Fruit fly (Drosophila melanogaster): Measurements from ENCODE around the gene Grd.

Gene Grd

dm6 chr3L:17802107-17802506 lies 21.0 kb upstream of the Grd start, which contains the start of gene NUCB1:
NUCB1 (minus strand) TSS chr3L:17802279.
- no peak for TF ChIP-seq sage (GFP tag; optimal IDR thresholded peaks at IDR 0.05)
- peak; percentile 27 for TF ChIP-seq CG9705 (GFP tag; optimal IDR thresholded peaks at IDR 0.05)
- TF ChIP-seq GATAd (GFP tag; optimal IDR thresholded peaks at IDR 0.05): peak; percentile 26
- TF ChIP-seq sv (GFP tag; optimal IDR thresholded peaks at IDR 0.05): peak; percentile 26
- no peak for TF ChIP-seq CG32264 (GFP tag; optimal IDR thresholded peaks at IDR 0.05)
- peak; percentile 1 for TF ChIP-seq br (GFP tag; optimal IDR thresholded peaks at IDR 0.05)
- peak; percentile 93 for TF ChIP-seq woc (GFP tag; optimal IDR thresholded peaks at IDR 0.05)
- peak; percentile 70 for TF ChIP-seq Hr83 (GFP tag; optimal IDR thresholded peaks at IDR 0.05; ENCODE audit: poor library complexity, severe bottlenecking)
- TF ChIP-seq CrebA (GFP tag; optimal IDR thresholded peaks at IDR 0.05; ENCODE audit: borderline replicate concordance): peak; percentile 25
- TF ChIP-seq tai (GFP tag; optimal IDR thresholded peaks at IDR 0.05): no peak
- peak; percentile 54 for TF ChIP-seq rgr (GFP tag; optimal IDR thresholded peaks at IDR 0.05)
- TF ChIP-seq foxo (GFP tag; optimal IDR thresholded peaks at IDR 0.05): peak in 1 of 2 experiments; percentile 46
- no peak for TF ChIP-seq HLH106 (tag; optimal IDR thresholded peaks at IDR 0.05)
- TF ChIP-seq h (GFP tag; optimal IDR thresholded peaks at IDR 0.05): peak; percentile 55
- TF ChIP-seq Myc (optimal IDR thresholded peaks at IDR 0.05): peak; percentile 85
- TF ChIP-seq Rel (GFP tag; optimal IDR thresholded peaks at IDR 0.05): no peak
- TF ChIP-seq Rel (tag; optimal IDR thresholded peaks at IDR 0.05): peak; percentile 94
- no peak for TF ChIP-seq dmrt93B (GFP tag; optimal IDR thresholded peaks at IDR 0.05)
- no peak for TF ChIP-seq ey (GFP tag; optimal IDR thresholded peaks at IDR 0.05)
- peak; percentile 18 for TF ChIP-seq fru (GFP tag; optimal IDR thresholded peaks at IDR 0.05)
- TF ChIP-seq jim (GFP tag; optimal IDR thresholded peaks at IDR 0.05): peak; percentile 5

- TF ChIP-seq Myc (optimal IDR thresholded peaks at IDR 0.05): peak; percentile 61
- TF ChIP-seq brk (GFP tag; optimal IDR thresholded peaks at IDR 0.05): no peak
- no peak for TF ChIP-seq CrebA (GFP tag; optimal IDR thresholded peaks at IDR 0.05; ENCODE audit: borderline replicate concordance)
- no peak for TF ChIP-seq tai (GFP tag; optimal IDR thresholded peaks at IDR 0.05)
- no peak for TF ChIP-seq CG32264 (GFP tag; optimal IDR thresholded peaks at IDR 0.05)
- TF ChIP-seq Hr83 (GFP tag; optimal IDR thresholded peaks at IDR 0.05; ENCODE audit: poor library complexity, severe bottlenecking): no peak
- TF ChIP-seq fru (GFP tag; optimal IDR thresholded peaks at IDR 0.05): no peak
- TF ChIP-seq sage (GFP tag; optimal IDR thresholded peaks at IDR 0.05): no peak
- no peak for TF ChIP-seq sv (GFP tag; optimal IDR thresholded peaks at IDR 0.05)
- TF ChIP-seq psq (GFP tag; optimal IDR thresholded peaks at IDR 0.05): peak; percentile 3
- TF ChIP-seq dl (GFP tag; optimal IDR thresholded peaks at IDR 0.05; ENCODE audit: insufficient read depth in 1 of 2, partially characterized antibody in 2 of 2): no peak
- no peak for TF ChIP-seq N (GFP tag; optimal IDR thresholded peaks at IDR 0.05)
- TF ChIP-seq foxo (GFP tag; optimal IDR thresholded peaks at IDR 0.05): peak in 1 of 2 experiments; percentile 44
- peak; percentile 36 for TF ChIP-seq rgr (GFP tag; optimal IDR thresholded peaks at IDR 0.05)
Observed at dm6 chr3L:17804511-17804910, 18.6 kb upstream of the Grd start, which contains the start of gene ais. ais (minus strand) TSS chr3L:17804715.

dm6 chr3L:17806357-17807025 lies 16.6 kb upstream of the Grd start, which contains the start of gene CG32187:
CG32187 (minus strand) TSS chr3L:17806365.
- TF ChIP-seq Mio (GFP tag; optimal IDR thresholded peaks at IDR 0.05): no peak
- no peak for TF ChIP-seq woc (GFP tag; optimal IDR thresholded peaks at IDR 0.05)
- TF ChIP-seq dsf (GFP tag; optimal IDR thresholded peaks at IDR 0.05; ENCODE audit: borderline replicate concordance): no peak
- TF ChIP-seq CG9705 (GFP tag; optimal IDR thresholded peaks at IDR 0.05): no peak
- TF ChIP-seq Jra (GFP tag; optimal IDR thresholded peaks at IDR 0.05): no peak
- TF ChIP-seq dmrt93B (GFP tag; optimal IDR thresholded peaks at IDR 0.05): no peak
- no peak for TF ChIP-seq dl (GFP tag; optimal IDR thresholded peaks at IDR 0.05; ENCODE audit: insufficient read depth in 1 of 2, partially characterized antibody in 2 of 2)
- no peak for TF ChIP-seq sage (GFP tag; optimal IDR thresholded peaks at IDR 0.05)
- TF ChIP-seq sv (GFP tag; optimal IDR thresholded peaks at IDR 0.05): no peak
- no peak for TF ChIP-seq OdsH (GFP tag; optimal IDR thresholded peaks at IDR 0.05)
- no peak for TF ChIP-seq N (GFP tag; optimal IDR thresholded peaks at IDR 0.05)
- TF ChIP-seq Myc (optimal IDR thresholded peaks at IDR 0.05): no peak
- TF ChIP-seq tai (GFP tag; optimal IDR thresholded peaks at IDR 0.05): no peak
- TF ChIP-seq jim (GFP tag; optimal IDR thresholded peaks at IDR 0.05): no peak
- no peak for TF ChIP-seq Hr78 (GFP tag; optimal IDR thresholded peaks at IDR 0.05)
- TF ChIP-seq brk (GFP tag; optimal IDR thresholded peaks at IDR 0.05): no peak
- TF ChIP-seq ey (GFP tag; optimal IDR thresholded peaks at IDR 0.05): no peak
- no peak for TF ChIP-seq fru (GFP tag; optimal IDR thresholded peaks at IDR 0.05)
- no peak for TF ChIP-seq rgr (GFP tag; optimal IDR thresholded peaks at IDR 0.05)

- TF ChIP-seq sage (GFP tag; optimal IDR thresholded peaks at IDR 0.05): no peak
- no peak for TF ChIP-seq brk (GFP tag; optimal IDR thresholded peaks at IDR 0.05)
- no peak for TF ChIP-seq sv (GFP tag; optimal IDR thresholded peaks at IDR 0.05)
- no peak for TF ChIP-seq rgr (GFP tag; optimal IDR thresholded peaks at IDR 0.05)
- no peak for TF ChIP-seq dmrt93B (GFP tag; optimal IDR thresholded peaks at IDR 0.05)
- no peak for TF ChIP-seq Myc (optimal IDR thresholded peaks at IDR 0.05)
- TF ChIP-seq ey (GFP tag; optimal IDR thresholded peaks at IDR 0.05): no peak
- no peak for TF ChIP-seq dl (GFP tag; optimal IDR thresholded peaks at IDR 0.05; ENCODE audit: insufficient read depth in 1 of 2, partially characterized antibody in 2 of 2)
- TF ChIP-seq Dif (GFP tag; optimal IDR thresholded peaks at IDR 0.05; ENCODE audit: partially characterized antibody): no peak
- no peak for TF ChIP-seq OdsH (GFP tag; optimal IDR thresholded peaks at IDR 0.05)
- no peak for TF ChIP-seq Hnf4 (GFP tag; optimal IDR thresholded peaks at IDR 0.05)
- no peak for TF ChIP-seq foxo (GFP tag; optimal IDR thresholded peaks at IDR 0.05)
- TF ChIP-seq Rel (GFP tag; optimal IDR thresholded peaks at IDR 0.05): no peak
- TF ChIP-seq Rel (tag; optimal IDR thresholded peaks at IDR 0.05): no peak
- no peak for TF ChIP-seq Abd-B (GFP tag; optimal IDR thresholded peaks at IDR 0.05)
- TF ChIP-seq pan (optimal IDR thresholded peaks at IDR 0.05): no peak
- no peak for TF ChIP-seq dsf (GFP tag; optimal IDR thresholded peaks at IDR 0.05; ENCODE audit: borderline replicate concordance)
- no peak for TF ChIP-seq Jra (GFP tag; optimal IDR thresholded peaks at IDR 0.05)
Observed at dm6 chr3L:17808597-17809213, 14.4 kb upstream of the Grd start, which contains the start of gene CG32191. CG32191 (minus strand) TSS chr3L:17809146.

Data from whole organism, wandering third instar larva.